Fruit fly (Drosophila melanogaster) whole organism, embryonic: ENCODE data around the gene CG12990.

Experiments used
- Atf3 ChIP-seq: fragments of 200-800 bp; sonication (Bioruptor generic); optimal IDR thresholded peaks from 3 replicates; lab custom pipeline; 2016; ENCODE audit warnings: missing biosample characterization, missing genetic modification characterization
- Bgb ChIP-seq: fragments of 200-800 bp; sonication (Bioruptor generic); IDR thresholded peaks from 2 replicates; pipeline ENCODE4 v1.3.6; 2022; ENCODE audit warnings: missing biosample characterization, missing genetic modification characterization; ENCODE audit not compliant: partially characterized antibody
- CG11504 ChIP-seq: fragments of 200-800 bp; sonication (Bioruptor generic); optimal IDR thresholded peaks from 3 replicates; lab custom pipeline; 2019; ENCODE audit warnings: missing biosample characterization, mild to moderate bottlenecking, missing genetic modification characterization, moderate library complexity
- CG11696 ChIP-seq: fragments of 200-800 bp; sonication (Bioruptor generic); IDR thresholded peaks from 2 replicates; pipeline ENCODE4 v1.3.6; 2022; ENCODE audit warnings: missing biosample characterization, missing genetic modification characterization
- CG12769 ChIP-seq: fragments of 200-800 bp; sonication (Bioruptor generic); optimal IDR thresholded peaks from 2 replicates; lab custom pipeline; 2019; ENCODE audit warnings: missing biosample characterization, mild to moderate bottlenecking, missing genetic modification characterization, moderate library complexity
- CG13287 ChIP-seq: fragments of 200-800 bp; sonication (Bioruptor generic); IDR thresholded peaks from 2 replicates; pipeline ENCODE4 v1.3.6; 2022; ENCODE audit warnings: missing biosample characterization, missing genetic modification characterization; ENCODE audit not compliant: partially characterized antibody
- CG14860 ChIP-seq: fragments of 200-800 bp; sonication (Bioruptor generic); IDR thresholded peaks from 3 replicates; pipeline ENCODE4 v1.3.6; 2022; ENCODE audit warnings: missing biosample characterization, missing genetic modification characterization; ENCODE audit not compliant: partially characterized antibody
- CG15696 ChIP-seq: fragments of 200-800 bp; sonication (Bioruptor generic); optimal IDR thresholded peaks from 2 replicates; lab custom pipeline; 2019; ENCODE audit warnings: missing biosample characterization, mild to moderate bottlenecking, missing genetic modification characterization, moderate library complexity
- CG1602 ChIP-seq: fragments of 200-800 bp; sonication (Bioruptor generic); optimal IDR thresholded peaks from 3 replicates; lab custom pipeline; 2016; ENCODE audit warnings: missing biosample characterization, missing genetic modification characterization
- CG16813 ChIP-seq: fragments of 200-800 bp; sonication (Bioruptor generic); IDR thresholded peaks from 3 replicates; pipeline ENCODE4 v1.3.6; 2022; ENCODE audit warnings: missing biosample characterization, missing genetic modification characterization; ENCODE audit not compliant: partially characterized antibody
- CG17912 ChIP-seq: fragments of 200-800 bp; sonication (Bioruptor generic); optimal IDR thresholded peaks from 2 replicates; lab custom pipeline; 2018; ENCODE audit warnings: missing biosample characterization, mild to moderate bottlenecking, missing genetic modification characterization
- CG2199 ChIP-seq: fragments of 200-800 bp; sonication (Bioruptor generic); IDR thresholded peaks from 3 replicates; pipeline ENCODE4 v1.3.6; 2022; ENCODE audit warnings: missing biosample characterization, missing genetic modification characterization
- CG2678 ChIP-seq: fragments of 200-800 bp; sonication (Bioruptor generic); optimal IDR thresholded peaks from 3 replicates; lab custom pipeline; 2019; ENCODE audit warnings: missing biosample characterization, mild to moderate bottlenecking, missing genetic modification characterization, moderate library complexity
- CG31441 ChIP-seq: fragments of 200-800 bp; sonication (Bioruptor generic); IDR thresholded peaks from 2 replicates; pipeline ENCODE4 v1.3.6; 2022; ENCODE audit warnings: missing biosample characterization, missing genetic modification characterization
- CG6791 ChIP-seq: fragments of 200-800 bp; sonication (Bioruptor generic); IDR thresholded peaks from 3 replicates; pipeline ENCODE4 v1.3.6; 2022; ENCODE audit warnings: missing biosample characterization, missing genetic modification characterization; ENCODE audit not compliant: partially characterized antibody
- CG7963 ChIP-seq: fragments of 200-800 bp; sonication (Bioruptor generic); IDR thresholded peaks from 3 replicates; pipeline ENCODE4 v1.3.6; 2022; ENCODE audit warnings: missing biosample characterization, missing genetic modification characterization; ENCODE audit not compliant: partially characterized antibody
- CrebB ChIP-seq: fragments of 200-800 bp; sonication (Bioruptor generic); optimal IDR thresholded peaks from 3 replicates; lab custom pipeline; 2018; ENCODE audit warnings: missing biosample characterization, mild to moderate bottlenecking, missing genetic modification characterization
- D19B ChIP-seq: fragments of 200-800 bp; sonication (Bioruptor generic); optimal IDR thresholded peaks from 2 replicates; lab custom pipeline; 2017; ENCODE audit warnings: missing biosample characterization, mild to moderate bottlenecking, missing genetic modification characterization
- Dp ChIP-seq: fragments of 200-800 bp; sonication (Bioruptor generic); optimal IDR thresholded peaks from 2 replicates; lab custom pipeline; 2018; ENCODE audit warnings: missing biosample characterization, mild to moderate bottlenecking, missing genetic modification characterization, moderate library complexity
- Drgx ChIP-seq: fragments of 200-800 bp; sonication (Bioruptor generic); IDR thresholded peaks from 2 replicates; pipeline ENCODE4 v1.3.6; 2022; ENCODE audit warnings: missing biosample characterization, missing genetic modification characterization
- HLH4C ChIP-seq: fragments of 200-800 bp; sonication (Bioruptor generic); IDR thresholded peaks from 3 replicates; pipeline ENCODE4 v1.3.6; 2022; ENCODE audit warnings: missing biosample characterization, missing genetic modification characterization; ENCODE audit not compliant: partially characterized antibody
- Med ChIP-seq: fragments of 200-800 bp; sonication (Bioruptor generic); peaks from one replicate; lab custom pipeline; 2016; ENCODE audit warnings: missing biosample characterization, missing genetic modification characterization, mild to moderate bottlenecking, inconsistent platforms, moderate library complexity
- PHDP ChIP-seq: fragments of 200-800 bp; sonication (Bioruptor generic); optimal IDR thresholded peaks from 3 replicates; lab custom pipeline; 2018; ENCODE audit warnings: missing biosample characterization, mild to moderate bottlenecking, missing genetic modification characterization, moderate library complexity
- Pdp1 ChIP-seq, 2 experiments: fragments of 200-800 bp; sonication (Bioruptor generic); optimal IDR thresholded peaks; 3 replicates each; lab custom pipeline; 2016; ENCODE audit warnings: missing biosample characterization in 2 of 2, missing genetic modification characterization in 2 of 2, mild to moderate bottlenecking in 1 of 2, moderate library complexity in 1 of 2
- Scr ChIP-seq: fragments of 200-800 bp; sonication (Bioruptor generic); IDR thresholded peaks from 2 replicates; pipeline ENCODE4 v1.3.6; 2022; ENCODE audit warnings: missing biosample characterization, missing genetic modification characterization; ENCODE audit not compliant: partially characterized antibody
- bbx ChIP-seq: fragments of 200-800 bp; sonication (Bioruptor generic); IDR thresholded peaks from 2 replicates; pipeline ENCODE4 v1.3.6; 2022; ENCODE audit warnings: missing biosample characterization, missing genetic modification characterization; ENCODE audit not compliant: partially characterized antibody
- bowl ChIP-seq: fragments of 200-800 bp; sonication (Bioruptor generic); IDR thresholded peaks from 2 replicates; pipeline ENCODE4 v1.3.6; 2022; ENCODE audit warnings: missing biosample characterization, missing genetic modification characterization
- chinmo ChIP-seq: fragments of 200-800 bp; sonication (Bioruptor generic); IDR thresholded peaks from 4 replicates; pipeline ENCODE4 v1.3.6; 2022; ENCODE audit warnings: missing biosample characterization, missing genetic modification characterization; ENCODE audit not compliant: partially characterized antibody
- hb ChIP-seq: fragments of 200-800 bp; sonication (Bioruptor generic); IDR thresholded peaks from 3 replicates; pipeline ENCODE4 v1.3.6; 2022; ENCODE audit warnings: missing biosample characterization, missing genetic modification characterization; ENCODE audit not compliant: partially characterized antibody
- nerfin-2 ChIP-seq: fragments of 200-800 bp; sonication (Bioruptor generic); IDR thresholded peaks from 2 replicates; pipeline ENCODE4 v1.3.6; 2022; ENCODE audit warnings: missing biosample characterization, missing genetic modification characterization; ENCODE audit not compliant: partially characterized antibody
- p53 ChIP-seq: fragments of 200-800 bp; sonication (Bioruptor generic); optimal IDR thresholded peaks from 2 replicates; lab custom pipeline; 2016; ENCODE audit warnings: missing biosample characterization, missing genetic modification characterization
- prd ChIP-seq, 3 experiments: fragments of >200 bp in 2 of 3; fragments of 200-800 bp in 1 of 3; sonication (Bioruptor generic) in 1 of 3; optimal IDR thresholded peaks in 2 of 3; IDR thresholded peaks in 1 of 3; 2 replicates in 2 of 3; 3 replicates in 1 of 3; pipeline versions ENCODE4 v1.3.6 to Lab custom; 2017 to 2022; ENCODE audit warnings: missing biosample characterization in 1 of 3, missing genetic modification characterization in 1 of 3
- psq ChIP-seq: fragments of 200-800 bp; sonication (Bioruptor generic); optimal IDR thresholded peaks from 2 replicates; lab custom pipeline; 2017; ENCODE audit warnings: missing biosample characterization, missing genetic modification characterization
- sr ChIP-seq: fragments of 200-800 bp; sonication (Bioruptor generic); IDR thresholded peaks from 3 replicates; pipeline ENCODE4 v1.3.6; 2022; ENCODE audit warnings: missing biosample characterization, missing genetic modification characterization
- tna ChIP-seq: fragments of 200-800 bp; sonication (Bioruptor generic); IDR thresholded peaks from 2 replicates; pipeline ENCODE4 v1.3.6; 2022; ENCODE audit warnings: missing biosample characterization, missing genetic modification characterization; ENCODE audit not compliant: partially characterized antibody
- vnd ChIP-seq: fragments of 200-800 bp; sonication (Bioruptor generic); IDR thresholded peaks from 3 replicates; pipeline ENCODE4 v1.3.6; 2022; ENCODE audit warnings: missing biosample characterization, missing genetic modification characterization; ENCODE audit not compliant: partially characterized antibody

The CG12990 gene

dm6 chrX:17624983-17625401 lies 46.7 kb downstream of the CG12990 start (continued):
- TF ChIP-seq Atf3 (GFP tag; lab: Kevin White, UChicago) = peak; percentile 22
- no peak for TF ChIP-seq HLH4C (GFP tag; lab: Robert Waterston, UW)
- peak; percentile 56 for TF ChIP-seq CG15696 (tag; lab: Kevin White, UChicago)

- TF ChIP-seq CG11696 (GFP tag; lab: Robert Waterston, UW) (0 out of 2 replicates have a peak, but pooled peaks have one; percentile 10), p53 (peak; percentile 10), CG13287 (GFP tag; lab: Robert Waterston, UW) (peak; percentile 17; the same call in 1 of the 2 replicates), bowl (no peak), chinmo (GFP tag; lab: Robert Waterston, UW) (peak; percentile 84), CG12769 (tag; lab: Kevin White, UChicago) (peak; percentile 52), CrebB (tag; lab: Kevin White, UChicago) (no peak), PHDP (tag; lab: Kevin White, UChicago) (no peak), sr (GFP tag; lab: Robert Waterston, UW) (peak; percentile 80), Med (GFP tag; lab: Kevin White, UChicago) (peak; percentile 0), CG1602 (GFP tag; lab: Kevin White, UChicago) (no peak), CG2678 (no peak), Drgx (GFP tag; lab: Robert Waterston, UW) (peak; percentile 57), Pdp1 (GFP tag; optimal IDR thresholded peaks at IDR 0.05; lab: Kevin White, UChicago) (peak in 1 of 2 experiments; percentile 19)
- TF ChIP-seq, all 482 proteins: peak for 9
Measured at dm6 chrX:17624223-17624982, 47.3 kb downstream of the CG12990 start.

- TF ChIP-seq tna (peak; percentile 29; the same call in 1 of the 2 replicates), CG14860 (GFP tag; lab: Robert Waterston, UW) (peak; percentile 57; the same call in 1 of the 3 replicates), CG2199 (GFP tag; lab: Robert Waterston, UW) (no peak), CG7963 (GFP tag; lab: Robert Waterston, UW) (peak; percentile 37; the same call in 1 of the 3 replicates), Scr (0 out of 2 replicates have a peak, but pooled peaks have one; percentile 12), Dp (no peak), prd (optimal IDR thresholded peaks at IDR 0.05; lab: Kevin White, UChicago) (no peak), prd (GFP tag; IDR thresholded peaks at IDR 0.05; lab: Robert Waterston, UW) (no peak), Bgb (GFP tag; lab: Robert Waterston, UW) (0 out of 2 replicates have a peak, but pooled peaks have one; percentile 7), CG31441 (GFP tag; lab: Robert Waterston, UW) (no peak), CG6791 (peak; percentile 49; the same call in 1 of the 3 replicates), hb (GFP tag; lab: Robert Waterston, UW) (0 out of 3 replicates have a peak, but pooled peaks have one; percentile 62), CG11504 (tag; lab: Kevin White, UChicago) (no peak), nerfin-2 (GFP tag; lab: Robert Waterston, UW) (peak; percentile 48; the same call in 1 of the 2 replicates), CG16813 (GFP tag; lab: Robert Waterston, UW) (peak; percentile 51), bbx (GFP tag; lab: Robert Waterston, UW) (0 out of 2 replicates have a peak, but pooled peaks have one; percentile 14), psq (GFP tag; lab: Kevin White, UChicago) (no peak), HLH4C (GFP tag; lab: Robert Waterston, UW) (peak; percentile 66), vnd (GFP tag; lab: Robert Waterston, UW) (0 out of 3 replicates have a peak, but pooled peaks have one; percentile 22), CG17912 (GFP tag; lab: Kevin White, UChicago) (no peak), D19B (GFP tag; lab: Kevin White, UChicago) (no peak)
Measured at dm6 chrX:17622187-17622586, 49.5 kb downstream of the CG12990 start.
